Fruit fly (Drosophila melanogaster) whole organism, prepupa: ENCODE measurements around the gene mRpS2.

Source experiments
- Blimp-1 ChIP-seq: fragments of 200-800 bp; sonication (Bioruptor generic); optimal IDR thresholded peaks from 3 replicates; lab custom pipeline; 2017; ENCODE audit warnings: missing biosample characterization, missing genetic modification characterization, mild to moderate bottlenecking, moderate library complexity, missing genetic modification reagents
- CG15336 ChIP-seq: fragments of 200-800 bp; sonication (Bioruptor generic); IDR thresholded peaks from 2 replicates; pipeline ENCODE4 v1.3.6; 2022; ENCODE audit warnings: missing biosample characterization, missing genetic modification characterization
- CG32006 ChIP-seq: fragments of 200-800 bp; sonication (Bioruptor generic); optimal IDR thresholded peaks from 3 replicates; lab custom pipeline; 2017; ENCODE audit warnings: missing biosample characterization, mild to moderate bottlenecking, missing genetic modification characterization
- CG6163 ChIP-seq: fragments of 200-800 bp; sonication (Bioruptor generic); IDR thresholded peaks from 3 replicates; pipeline ENCODE4 v1.3.6; 2022; ENCODE audit warnings: missing biosample characterization, missing genetic modification characterization
- CG6276 ChIP-seq: fragments of 200-800 bp; sonication (Bioruptor generic); optimal IDR thresholded peaks from 2 replicates; lab custom pipeline; 2017; ENCODE audit warnings: missing biosample characterization, mild to moderate bottlenecking, missing genetic modification characterization
- CG6854 ChIP-seq: fragments of 200-800 bp; sonication (Bioruptor generic); optimal IDR thresholded peaks from 2 replicates; lab custom pipeline; 2017; ENCODE audit warnings: missing biosample characterization, mild to moderate bottlenecking, missing genetic modification characterization
- CG8119 ChIP-seq: fragments of 200-800 bp; sonication (Bioruptor generic); IDR thresholded peaks from 3 replicates; pipeline ENCODE4 v1.3.6; 2022; ENCODE audit warnings: missing biosample characterization, missing genetic modification characterization
- Eip75B ChIP-seq: fragments of 200-800 bp; sonication (Bioruptor generic); optimal IDR thresholded peaks from 3 replicates; lab custom pipeline; 2016; ENCODE audit warnings: missing biosample characterization, missing genetic modification characterization
- Eip78C ChIP-seq: fragments of 200-800 bp; sonication (Bioruptor generic); peaks from one replicate; lab custom pipeline; 2016; ENCODE audit warnings: missing biosample characterization, missing genetic modification characterization
- Ets21C ChIP-seq: fragments of 200-800 bp; sonication (Bioruptor generic); optimal IDR thresholded peaks from 3 replicates; lab custom pipeline; 2016; ENCODE audit warnings: missing biosample characterization, missing genetic modification characterization
- Gug ChIP-seq: fragments of 200-800 bp; sonication (Bioruptor generic); IDR thresholded peaks from 2 replicates; pipeline ENCODE4 v1.3.6; 2022; ENCODE audit warnings: missing biosample characterization, missing genetic modification characterization
- Hr38 ChIP-seq: sonication (Bioruptor generic); optimal IDR thresholded peaks from 2 replicates; lab custom pipeline; 2016; ENCODE audit warnings: missing biosample characterization, missing genetic modification characterization
- Met ChIP-seq: fragments of 200-800 bp; sonication (Bioruptor generic); optimal IDR thresholded peaks from 3 replicates; lab custom pipeline; 2016; ENCODE audit warnings: missing biosample characterization, missing genetic modification characterization
- OdsH ChIP-seq: fragments of 200-800 bp; sonication (Bioruptor generic); optimal IDR thresholded peaks from 3 replicates; lab custom pipeline; 2016; ENCODE audit warnings: missing biosample characterization, missing genetic modification characterization
- Smox ChIP-seq: fragments of 200-800 bp; sonication (Bioruptor generic); optimal IDR thresholded peaks from 3 replicates; lab custom pipeline; 2016; ENCODE audit warnings: missing biosample characterization, missing genetic modification characterization
- achi ChIP-seq: fragments of 200-800 bp; sonication (Bioruptor generic); optimal IDR thresholded peaks from 3 replicates; lab custom pipeline; 2016; ENCODE audit warnings: missing biosample characterization, missing genetic modification characterization
- eg ChIP-seq: fragments of 200-800 bp; sonication (Bioruptor generic); IDR thresholded peaks from 3 replicates; pipeline ENCODE4 v1.3.6; 2022; ENCODE audit warnings: missing biosample characterization, missing genetic modification characterization
- lz ChIP-seq: fragments of 200-800 bp; sonication (Bioruptor generic); optimal IDR thresholded peaks from 3 replicates; lab custom pipeline; 2016; ENCODE audit warnings: missing biosample characterization, missing genetic modification characterization
- salr ChIP-seq, 2 experiments: fragments of 200-800 bp; sonication (Bioruptor generic); optimal IDR thresholded peaks; 3 replicates each; lab custom pipeline; 2016 to 2018; ENCODE audit warnings: missing biosample characterization in 2 of 2, missing genetic modification characterization in 2 of 2, mild to moderate bottlenecking in 1 of 2
- vri ChIP-seq: fragments of 200-800 bp; sonication (Bioruptor generic); optimal IDR thresholded peaks from 3 replicates; lab custom pipeline; 2016; ENCODE audit warnings: missing biosample characterization, mild to moderate bottlenecking, missing genetic modification characterization

Gene mRpS2

dm6 chr2L:4807953-4808604 lies 42.1 kb downstream of the mRpS2 start (continued):
- TF ChIP-seq CG6276 (GFP tag; lab: Kevin White, UChicago): no peak
- no peak for TF ChIP-seq OdsH

- TF ChIP-seq CG8119 (0 out of 3 replicates have a peak, but pooled peaks have one; percentile 14), CG6163 (GFP tag; lab: Robert Waterston, UW) (0 out of 3 replicates have a peak, but pooled peaks have one; percentile 13), Eip78C (peak; percentile 2), CG32006 (GFP tag; lab: Kevin White, UChicago) (no peak)
Measured at dm6 chr2L:4806109-4806508, 44.1 kb downstream of the mRpS2 start.

dm6 chr2L:4801705-4802216 lies 48.5 kb downstream of the mRpS2 start, which contains the start of gene slf:
TSS of gene slf (minus strand) at chr2L:4801923.
- TF ChIP-seq achi: no peak
- TF ChIP-seq Ets21C (GFP tag; lab: Kevin White, UChicago): no peak
- no peak for TF ChIP-seq Hr38 (GFP tag; lab: Kevin White, UChicago)
- TF ChIP-seq eg (GFP tag; lab: Robert Waterston, UW): 0 out of 3 replicates have a peak, but pooled peaks have one; percentile 48
- TF ChIP-seq Met (GFP tag; lab: Kevin White, UChicago): no peak
- TF ChIP-seq CG6276 (GFP tag; lab: Kevin White, UChicago): no peak
- no peak for TF ChIP-seq CG6854 (GFP tag; lab: Kevin White, UChicago)

dm6 chr2L:4800033-4800432 lies 50.2 kb downstream of the mRpS2 start:
- TF ChIP-seq salr (GFP tag; optimal IDR thresholded peaks at IDR 0.05; lab: Kevin White, UChicago) (no peak), Gug (no peak), lz (GFP tag; lab: Kevin White, UChicago) (no peak), Eip75B (peak; percentile 36), Smox (GFP tag; lab: Kevin White, UChicago) (no peak), CG6854 (GFP tag; lab: Kevin White, UChicago) (no peak), vri (GFP tag; lab: Kevin White, UChicago) (no peak), Eip78C (peak; percentile 70), CG15336 (GFP tag; lab: Robert Waterston, UW) (no peak), Blimp-1 (GFP tag; lab: Kevin White, UChicago) (peak; percentile 45)
